Worm (Caenorhabditis elegans) whole organism, L1 larva: ENCODE measurements around the gene ZK970.8.
A peak's percentile ranks its signal among the peaks of the same experiment; 100 is the strongest.

ENCODE experiments used
- C04F5.9 ChIP-seq: sonication (generic microtip); optimal IDR thresholded peaks from 2 replicates; lab custom pipeline; 2016; ENCODE audit warnings: missing genetic modification characterization, missing compliant biosample characterization
- F16B12.6 ChIP-seq: fragments of 150-350 bp; optimal IDR thresholded peaks from 2 replicates; lab custom pipeline; 2014; ENCODE audit warnings: missing biosample characterization, missing genetic modification characterization
- Y116A8C.19 ChIP-seq: sonication (generic microtip); optimal IDR thresholded peaks from 2 replicates; lab custom pipeline; 2016; ENCODE audit warnings: missing compliant biosample characterization, missing genetic modification characterization, borderline replicate concordance
- aha-1 ChIP-seq: fragments of 150-350 bp; optimal IDR thresholded peaks from 2 replicates; lab custom pipeline; 2014; ENCODE audit warnings: missing biosample characterization, missing genetic modification characterization
- alr-1 ChIP-seq: fragments of 200-800 bp; sonication (Bioruptor generic); optimal IDR thresholded peaks from 2 replicates; lab custom pipeline; 2018; ENCODE audit warnings: borderline replicate concordance, mild to moderate bottlenecking, missing genetic modification characterization, missing compliant biosample characterization
- ceh-8 ChIP-seq: fragments of 200-800 bp; sonication (Bioruptor generic); optimal IDR thresholded peaks from 2 replicates; lab custom pipeline; 2018; ENCODE audit warnings: mild to moderate bottlenecking, missing genetic modification characterization, moderate library complexity, missing compliant biosample characterization
- ceh-82 ChIP-seq, 3 experiments: fragments of 150-350 bp in 1 of 3; sonication (generic microtip) in 2 of 3; optimal IDR thresholded peaks; 2 replicates each; lab custom pipeline; 2014 to 2017; ENCODE audit warnings: missing biosample characterization in 3 of 3, missing genetic modification characterization in 3 of 3
- ceh-90 ChIP-seq: sonication (generic microtip); optimal IDR thresholded peaks from 2 replicates; lab custom pipeline; 2016; ENCODE audit warnings: missing genetic modification characterization, missing compliant biosample characterization
- ces-1 ChIP-seq: fragments of 150-350 bp; optimal IDR thresholded peaks from 2 replicates; lab custom pipeline; 2014; ENCODE audit warnings: missing biosample characterization, missing genetic modification reagents, missing genetic modification characterization
- dsc-1 ChIP-seq: sonication (generic microtip); optimal IDR thresholded peaks from 2 replicates; lab custom pipeline; 2016; ENCODE audit warnings: mild to moderate bottlenecking, missing genetic modification characterization, missing compliant biosample characterization
- efl-3 ChIP-seq: fragments of 200-800 bp; sonication (Bioruptor generic); optimal IDR thresholded peaks from 2 replicates; lab custom pipeline; 2018; ENCODE audit warnings: mild to moderate bottlenecking, missing genetic modification characterization, missing compliant biosample characterization
- egl-27 ChIP-seq, 2 experiments: fragments of 150-350 bp in 1 of 2; sonication (generic microtip); optimal IDR thresholded peaks; 3 replicates each; lab custom pipeline; 2017 to 2018; ENCODE audit warnings: missing biosample characterization in 2 of 2, missing genetic modification characterization in 2 of 2, missing genetic modification reagents in 2 of 2
- elt-3 ChIP-seq, 6 experiments: fragments of 150-350 bp in 1 of 6; sonication (generic microtip); optimal IDR thresholded peaks; 2 replicates each; lab custom pipeline; 2017 to 2018; ENCODE audit warnings: missing biosample characterization in 6 of 6, missing genetic modification characterization in 6 of 6, inconsistent platforms in 1 of 6
- ets-5 ChIP-seq: fragments of 200-800 bp; sonication (Bioruptor generic); IDR thresholded peaks from 2 replicates; pipeline ENCODE4 v1.3.6; 2022; ENCODE audit warnings: missing genetic modification characterization, missing compliant biosample characterization
- fkh-10 ChIP-seq: sonication (generic microtip); optimal IDR thresholded peaks from 2 replicates; lab custom pipeline; 2017; ENCODE audit warnings: missing biosample characterization, missing genetic modification reagents, missing genetic modification characterization
- fkh-4 ChIP-seq: sonication (generic microtip); optimal IDR thresholded peaks from 2 replicates; lab custom pipeline; 2016; ENCODE audit warnings: missing compliant biosample characterization, missing genetic modification characterization, borderline replicate concordance
- fkh-8 ChIP-seq: sonication (generic microtip); optimal IDR thresholded peaks from 2 replicates; lab custom pipeline; 2016; ENCODE audit warnings: mild to moderate bottlenecking, missing genetic modification characterization, missing compliant biosample characterization
- grh-1 ChIP-seq: fragments of 200-800 bp; sonication (Bioruptor generic); IDR thresholded peaks from 2 replicates; pipeline ENCODE4 v1.3.6; 2022; ENCODE audit warnings: missing genetic modification reagents, missing genetic modification characterization, missing compliant biosample characterization
- hlh-17 ChIP-seq: fragments of 200-800 bp; sonication (Bioruptor generic); optimal IDR thresholded peaks from 2 replicates; lab custom pipeline; 2018; ENCODE audit warnings: missing genetic modification characterization, mild to moderate bottlenecking, missing compliant biosample characterization, moderate library complexity, borderline replicate concordance
- hpl-2 ChIP-seq: fragments of 150-350 bp; optimal IDR thresholded peaks from 2 replicates; lab custom pipeline; 2014; ENCODE audit warnings: missing biosample characterization, missing genetic modification reagents, missing genetic modification characterization
- isw-1 ChIP-seq: fragments of 200-800 bp; sonication (Bioruptor generic); IDR thresholded peaks from 2 replicates; pipeline ENCODE4 v1.3.6; 2022; ENCODE audit warnings: missing genetic modification characterization, missing compliant biosample characterization
- jun-1 ChIP-seq: fragments of 150-350 bp; optimal IDR thresholded peaks from 2 replicates; lab custom pipeline; 2014; ENCODE audit warnings: missing biosample characterization, missing genetic modification reagents, missing genetic modification characterization
- lin-15B ChIP-seq: fragments of 150-350 bp; sonication (generic microtip); optimal IDR thresholded peaks from 3 replicates; lab custom pipeline; 2014; ENCODE audit warnings: missing biosample characterization, missing genetic modification characterization
- lin-35 ChIP-seq, 2 experiments: fragments of 150-350 bp; optimal IDR thresholded peaks; 2 replicates each; lab custom pipeline; 2014; ENCODE audit warnings: missing biosample characterization in 2 of 2, missing genetic modification characterization in 2 of 2, missing genetic modification reagents in 2 of 2
- lin-39 ChIP-seq: fragments of 150-350 bp; optimal IDR thresholded peaks from 2 replicates; lab custom pipeline; 2014; ENCODE audit warnings: missing biosample characterization, missing genetic modification reagents, missing genetic modification characterization
- lir-3 ChIP-seq: sonication (generic microtip); optimal IDR thresholded peaks from 2 replicates; lab custom pipeline; 2016; ENCODE audit warnings: mild to moderate bottlenecking, missing genetic modification characterization, moderate library complexity, missing compliant biosample characterization; ENCODE audit not compliant: poor library complexity
- mab-9 ChIP-seq: fragments of 200-800 bp; sonication (Bioruptor generic); IDR thresholded peaks from 2 replicates; pipeline ENCODE4 v1.3.6; 2022; ENCODE audit warnings: missing genetic modification reagents, missing genetic modification characterization, missing compliant biosample characterization
- mdl-1 ChIP-seq, 2 experiments: fragments of 150-350 bp; optimal IDR thresholded peaks; 2 replicates each; lab custom pipeline; 2014 to 2017; ENCODE audit warnings: missing biosample characterization in 2 of 2, missing genetic modification characterization in 2 of 2, inconsistent platforms in 1 of 2
- mep-1 ChIP-seq: fragments of 150-350 bp; optimal IDR thresholded peaks from 2 replicates; lab custom pipeline; 2014; ENCODE audit warnings: missing biosample characterization, missing genetic modification characterization
- nhr-12 ChIP-seq: sonication (generic microtip); optimal IDR thresholded peaks from 2 replicates; lab custom pipeline; 2017; ENCODE audit warnings: missing biosample characterization, missing genetic modification characterization
- nhr-20 ChIP-seq: sonication (generic microtip); optimal IDR thresholded peaks from 2 replicates; lab custom pipeline; 2016; ENCODE audit warnings: mild to moderate bottlenecking, missing genetic modification characterization, missing compliant biosample characterization
- nhr-28 ChIP-seq: fragments of 150-350 bp; optimal IDR thresholded peaks from 2 replicates; lab custom pipeline; 2014; ENCODE audit warnings: missing biosample characterization, missing genetic modification characterization
- nhr-47 ChIP-seq: sonication (generic microtip); optimal IDR thresholded peaks from 2 replicates; lab custom pipeline; 2016; ENCODE audit warnings: mild to moderate bottlenecking, missing genetic modification characterization, moderate library complexity, missing compliant biosample characterization
- nhr-71 ChIP-seq: sonication (generic microtip); optimal IDR thresholded peaks from 2 replicates; lab custom pipeline; 2016; ENCODE audit warnings: mild to moderate bottlenecking, missing genetic modification characterization, moderate library complexity, missing compliant biosample characterization
- nhr-77 ChIP-seq: fragments of 150-350 bp; optimal IDR thresholded peaks from 2 replicates; lab custom pipeline; 2014; ENCODE audit warnings: missing biosample characterization, missing genetic modification characterization
- nhr-84 ChIP-seq: sonication (generic microtip); optimal IDR thresholded peaks from 2 replicates; lab custom pipeline; 2017; ENCODE audit warnings: missing biosample characterization, missing genetic modification characterization
- nhr-85 ChIP-seq: sonication (generic microtip); peaks from one replicate; lab custom pipeline; 2016; ENCODE audit warnings: missing genetic modification characterization, inconsistent platforms, missing compliant biosample characterization
- nhr-90 ChIP-seq: sonication (generic microtip); optimal IDR thresholded peaks from 2 replicates; lab custom pipeline; 2016; ENCODE audit warnings: mild to moderate bottlenecking, missing genetic modification characterization, missing compliant biosample characterization; ENCODE audit not compliant: poor library complexity
- pag-3 ChIP-seq: sonication (generic microtip); optimal IDR thresholded peaks from 2 replicates; lab custom pipeline; 2017; ENCODE audit warnings: missing genetic modification characterization, mild to moderate bottlenecking, missing compliant biosample characterization, antibody characterized with exemption, borderline replicate concordance; ENCODE audit not compliant: insufficient read depth
- pax-3 ChIP-seq: fragments of 200-800 bp; sonication (Bioruptor generic); optimal IDR thresholded peaks from 2 replicates; lab custom pipeline; 2018; ENCODE audit warnings: mild to moderate bottlenecking, missing genetic modification characterization, moderate library complexity, missing compliant biosample characterization
- skn-1 ChIP-seq: fragments of 150-350 bp; optimal IDR thresholded peaks from 2 replicates; lab custom pipeline; 2014; ENCODE audit warnings: missing biosample characterization, missing genetic modification characterization
- snu-23 ChIP-seq: sonication (generic microtip); optimal IDR thresholded peaks from 2 replicates; lab custom pipeline; 2016; ENCODE audit warnings: missing genetic modification characterization, missing compliant biosample characterization
- sox-4 ChIP-seq: sonication (generic microtip); optimal IDR thresholded peaks from 2 replicates; lab custom pipeline; 2016; ENCODE audit warnings: missing genetic modification characterization, missing compliant biosample characterization
- sup-37 ChIP-seq: fragments of 200-800 bp; sonication (Bioruptor generic); optimal IDR thresholded peaks from 2 replicates; lab custom pipeline; 2018; ENCODE audit warnings: mild to moderate bottlenecking, missing genetic modification characterization, missing compliant biosample characterization
- swsn-7 ChIP-seq: sonication (generic microtip); optimal IDR thresholded peaks from 2 replicates; lab custom pipeline; 2016; ENCODE audit warnings: missing genetic modification characterization, missing compliant biosample characterization
- unc-130 ChIP-seq: fragments of 150-350 bp; optimal IDR thresholded peaks from 2 replicates; lab custom pipeline; 2017; ENCODE audit warnings: missing biosample characterization, missing genetic modification characterization, inconsistent platforms
- unc-62 ChIP-seq: fragments of 150-350 bp; optimal IDR thresholded peaks from 2 replicates; lab custom pipeline; 2014; ENCODE audit warnings: missing biosample characterization, missing genetic modification reagents, missing genetic modification characterization
- unc-98 ChIP-seq: fragments of 200-800 bp; sonication (Bioruptor generic); IDR thresholded peaks from 2 replicates; pipeline ENCODE4 v1.3.6; 2022; ENCODE audit warnings: missing genetic modification characterization, missing compliant biosample characterization
- vab-15 ChIP-seq: sonication (generic microtip); optimal IDR thresholded peaks from 2 replicates; lab custom pipeline; 2017; ENCODE audit warnings: missing genotype, mild to moderate bottlenecking, missing genetic modification characterization, missing compliant biosample characterization
- xbp-1 ChIP-seq: sonication (generic microtip); optimal IDR thresholded peaks from 2 replicates; lab custom pipeline; 2016; ENCODE audit warnings: missing genetic modification characterization, missing compliant biosample characterization
- zag-1 ChIP-seq: fragments of 150-350 bp; optimal IDR thresholded peaks from 2 replicates; lab custom pipeline; 2014; ENCODE audit warnings: missing biosample characterization, missing genetic modification characterization
- ztf-4 ChIP-seq: fragments of 150-350 bp; optimal IDR thresholded peaks from 2 replicates; lab custom pipeline; 2014; ENCODE audit warnings: missing biosample characterization, missing genetic modification characterization

Gene ZK970.8

DNA sequence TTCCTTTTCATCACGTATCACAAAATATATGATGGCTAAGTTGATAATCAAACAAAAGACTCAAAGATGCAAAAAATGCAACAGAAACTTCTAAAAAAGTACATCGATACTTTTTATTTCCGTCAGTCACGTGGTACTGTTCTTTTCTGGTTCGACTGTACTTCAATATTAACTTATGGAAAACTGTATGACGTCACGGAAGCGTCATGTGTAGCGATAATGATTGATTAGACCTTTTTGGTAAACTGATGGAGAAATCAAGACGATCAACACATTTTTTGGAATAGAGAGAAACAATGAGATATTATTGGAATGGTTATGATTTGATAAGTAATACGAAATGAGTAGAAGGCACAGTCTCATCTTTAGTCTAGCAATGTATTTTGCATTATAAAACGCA, 15.2 kb upstream of the ZK970.8 start (continued):
- no peak for TF ChIP-seq ces-1 (GFP tag; lab: Kevin White, UChicago)
- no peak for TF ChIP-seq pax-3 (tag; lab: Kevin White, UChicago)
- TF ChIP-seq ceh-8 (GFP tag; lab: Kevin White, UChicago), result no peak
- no peak for TF ChIP-seq nhr-12 (tag; lab: Kevin White, UChicago)
- TF ChIP-seq unc-130, result no peak
- TF ChIP-seq aha-1 (tag; lab: Kevin White, UChicago), result no peak
- no peak for TF ChIP-seq ets-5 (GFP tag; lab: Robert Waterston, UW)
- no peak for TF ChIP-seq C04F5.9 (tag; lab: Kevin White, UChicago)
- no peak for TF ChIP-seq swsn-7 (tag; lab: Kevin White, UChicago)
- no peak for TF ChIP-seq egl-27 (tag; optimal IDR thresholded peaks at IDR 0.05; lab: Kevin White, UChicago)
- TF ChIP-seq grh-1, result no peak
- TF ChIP-seq elt-3 (tag; optimal IDR thresholded peaks at IDR 0.05; lab: Kevin White, UChicago), result peak in 2 of 6 experiments; percentile 59 to 92
- TF ChIP-seq dsc-1 (tag; lab: Kevin White, UChicago), result no peak
- TF ChIP-seq unc-98, result no peak
- no peak for TF ChIP-seq hlh-17
- peak; percentile 71 for TF ChIP-seq nhr-71
- TF ChIP-seq lir-3 (tag; lab: Kevin White, UChicago), result no peak
- peak; percentile 58 for TF ChIP-seq nhr-90
- peak; percentile 23 for TF ChIP-seq vab-15 (tag; lab: Kevin White, UChicago)
- TF ChIP-seq ceh-82 (tag; optimal IDR thresholded peaks at IDR 0.05; lab: Kevin White, UChicago), result no peak
- no peak for TF ChIP-seq ceh-90
- no peak for TF ChIP-seq pag-3 (tag; lab: Kevin White, UChicago)
- no peak for TF ChIP-seq nhr-84 (tag; lab: Kevin White, UChicago)
- no peak for TF ChIP-seq Y116A8C.19
- peak; percentile 51 for TF ChIP-seq snu-23 (GFP tag; lab: Kevin White, UChicago)
- no peak for TF ChIP-seq unc-62 (GFP tag; lab: Kevin White, UChicago)
- peak; percentile 77 for TF ChIP-seq nhr-20
- no peak for TF ChIP-seq xbp-1
- TF ChIP-seq zag-1 (tag; lab: Kevin White, UChicago), result no peak
- peak in 1 of 2 experiments; percentile 66 for TF ChIP-seq lin-35 (GFP tag; optimal IDR thresholded peaks at IDR 0.05; lab: Kevin White, UChicago)
- TF ChIP-seq lin-39 (tag; lab: Kevin White, UChicago), result no peak
- TF ChIP-seq fkh-8 (tag; lab: Kevin White, UChicago), result no peak
- TF ChIP-seq skn-1 (tag; lab: Kevin White, UChicago), result no peak
- no peak for TF ChIP-seq lin-15B (tag; lab: Kevin White, UChicago)
- TF ChIP-seq nhr-47 (tag; lab: Kevin White, UChicago), result no peak
- no peak for TF ChIP-seq fkh-10
- TF ChIP-seq ztf-4, result no peak
- no peak for TF ChIP-seq sup-37 (GFP tag; lab: Kevin White, UChicago)
- no peak for TF ChIP-seq nhr-77 (tag; lab: Kevin White, UChicago)
- TF ChIP-seq mep-1 (tag; lab: Kevin White, UChicago), result no peak
- TF ChIP-seq alr-1 (tag; lab: Kevin White, UChicago), result no peak

DNA sequence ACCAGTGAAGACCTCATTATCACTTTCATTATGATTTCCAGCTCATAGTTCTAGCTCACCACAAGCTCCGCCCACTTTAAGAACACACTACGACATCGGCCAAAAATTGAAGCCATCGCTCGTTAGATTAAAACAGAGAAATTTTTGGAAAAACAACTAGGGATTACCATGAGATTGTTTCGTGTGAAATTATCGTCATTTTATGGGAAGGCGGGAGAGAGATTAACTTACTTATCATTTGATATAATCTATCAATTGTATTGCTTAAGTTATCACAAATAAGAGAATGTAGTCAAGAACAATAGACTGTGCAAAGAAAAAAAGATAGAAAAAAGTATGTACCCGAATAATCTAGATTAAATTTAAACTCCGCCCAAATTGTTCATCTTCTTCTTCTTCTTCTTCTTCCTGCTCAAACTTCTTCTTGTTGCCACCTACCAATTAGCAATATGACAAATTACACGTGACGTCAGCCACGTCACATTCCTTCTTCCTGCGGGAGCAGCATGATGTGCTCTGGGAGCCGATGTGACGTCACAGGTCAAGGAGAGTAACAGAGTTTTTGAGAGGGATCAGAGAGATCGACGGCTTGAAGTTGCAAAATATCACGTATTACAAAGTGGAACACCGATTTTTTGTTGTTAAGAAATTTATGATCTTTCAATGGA, 9.2 kb upstream of the ZK970.8 start, which contains the start of gene nep-26:
TSS of gene nep-26 (minus strand) at position 51 of the 668 bp plus-strand sequence.
- TF ChIP-seq egl-27 (tag; optimal IDR thresholded peaks at IDR 0.05; lab: Kevin White, UChicago) (no peak), grh-1 (no peak), unc-130 (peak; percentile 64), sup-37 (GFP tag; lab: Kevin White, UChicago) (no peak), ces-1 (GFP tag; lab: Kevin White, UChicago) (no peak), hpl-2 (GFP tag; lab: Kevin White, UChicago) (no peak), jun-1 (tag; lab: Kevin White, UChicago) (no peak), nhr-85 (tag; lab: Kevin White, UChicago) (no peak), isw-1 (GFP tag; lab: Robert Waterston, UW) (no peak), mep-1 (tag; lab: Kevin White, UChicago) (no peak), nhr-28 (no peak), alr-1 (tag; lab: Kevin White, UChicago) (no peak), F16B12.6 (tag; lab: Kevin White, UChicago) (no peak), mdl-1 (tag; optimal IDR thresholded peaks at IDR 0.05; lab: Kevin White, UChicago) (peak in 1 of 2 experiments; percentile 63), fkh-4 (no peak), mab-9 (no peak), ztf-4 (peak; percentile 77), sox-4 (tag; lab: Kevin White, UChicago) (no peak), efl-3 (GFP tag; lab: Kevin White, UChicago) (no peak)
